Fruit fly (Drosophila melanogaster) whole organism, embryonic: ENCODE data around the gene CG13670.

Experiments
- Abd-B ChIP-seq: fragments of 200-800 bp; sonication (Bioruptor generic); optimal IDR thresholded peaks from 2 replicates; lab custom pipeline; 2018; ENCODE audit warnings: missing biosample characterization, mild to moderate bottlenecking, missing genetic modification characterization, moderate library complexity
- CG11085 ChIP-seq: fragments of 200-800 bp; sonication (Bioruptor generic); IDR thresholded peaks from 2 replicates; pipeline ENCODE4 v1.3.6; 2022; ENCODE audit warnings: missing biosample characterization, missing genetic modification characterization
- CG11247 ChIP-seq: fragments of 200-800 bp; sonication (Bioruptor generic); IDR thresholded peaks from 2 replicates; pipeline ENCODE4 v1.3.6; 2022; ENCODE audit warnings: missing biosample characterization, missing genetic modification characterization
- CG12236 ChIP-seq: fragments of 200-800 bp; sonication (Bioruptor generic); optimal IDR thresholded peaks from 2 replicates; lab custom pipeline; 2016; ENCODE audit warnings: missing biosample characterization, missing genetic modification characterization
- CG12299 ChIP-seq: fragments of 200-800 bp; sonication (Bioruptor generic); optimal IDR thresholded peaks from 2 replicates; lab custom pipeline; 2018; ENCODE audit warnings: missing biosample characterization, mild to moderate bottlenecking, missing genetic modification characterization
- CG12659 ChIP-seq: fragments of 200-800 bp; sonication (Bioruptor generic); optimal IDR thresholded peaks from 3 replicates; lab custom pipeline; 2017; ENCODE audit warnings: mild to moderate bottlenecking, missing biosample characterization, missing genetic modification reagents, missing genetic modification characterization
- CG12744 ChIP-seq: fragments of 200-800 bp; sonication (Bioruptor generic); optimal IDR thresholded peaks from 2 replicates; lab custom pipeline; 2016; ENCODE audit warnings: missing biosample characterization, missing genetic modification characterization
- CG13296 ChIP-seq: fragments of 200-800 bp; sonication (Bioruptor generic); optimal IDR thresholded peaks from 3 replicates; lab custom pipeline; 2018; ENCODE audit warnings: missing biosample characterization, mild to moderate bottlenecking, missing genetic modification characterization
- CG13775 ChIP-seq: fragments of 200-800 bp; sonication (Bioruptor generic); optimal IDR thresholded peaks from 3 replicates; lab custom pipeline; 2017; ENCODE audit warnings: missing biosample characterization, mild to moderate bottlenecking, missing genetic modification characterization
- CG14667 ChIP-seq: fragments of 200-800 bp; sonication (Bioruptor generic); IDR thresholded peaks from 2 replicates; pipeline ENCODE4 v1.3.6; 2022; ENCODE audit warnings: missing biosample characterization, missing genetic modification characterization
- CG1603 ChIP-seq: fragments of 200-800 bp; sonication (Bioruptor generic); optimal IDR thresholded peaks from 2 replicates; lab custom pipeline; 2019; ENCODE audit warnings: missing biosample characterization, mild to moderate bottlenecking, missing genetic modification characterization, moderate library complexity
- CG17186 ChIP-seq: fragments of 200-800 bp; sonication (Bioruptor generic); optimal IDR thresholded peaks from 3 replicates; lab custom pipeline; 2017; ENCODE audit warnings: missing biosample characterization, missing genetic modification reagents, missing genetic modification characterization
- CG17802 ChIP-seq: fragments of 200-800 bp; sonication (Bioruptor generic); optimal IDR thresholded peaks from 2 replicates; lab custom pipeline; 2018; ENCODE audit warnings: missing biosample characterization, mild to moderate bottlenecking, missing genetic modification characterization, moderate library complexity
- CG2202 ChIP-seq: fragments of 200-800 bp; sonication (Bioruptor generic); optimal IDR thresholded peaks from 2 replicates; lab custom pipeline; 2018; ENCODE audit warnings: missing biosample characterization, mild to moderate bottlenecking, missing genetic modification characterization
- CG2712 ChIP-seq: fragments of 200-800 bp; optimal IDR thresholded peaks from 3 replicates; lab custom pipeline; 2019; ENCODE audit warnings: missing biosample characterization, mild to moderate bottlenecking, missing genetic modification characterization, moderate library complexity
- CG30403 ChIP-seq: fragments of 200-800 bp; sonication (Bioruptor generic); optimal IDR thresholded peaks from 3 replicates; lab custom pipeline; 2016; ENCODE audit warnings: missing biosample characterization, missing genetic modification characterization
- CG32772 ChIP-seq: fragments of 200-800 bp; sonication (Bioruptor generic); IDR thresholded peaks from 2 replicates; pipeline ENCODE4 v1.3.6; 2022; ENCODE audit warnings: missing biosample characterization, missing genetic modification characterization
- CG4707 ChIP-seq: fragments of 200-800 bp; sonication (Bioruptor generic); optimal IDR thresholded peaks from 2 replicates; lab custom pipeline; 2018; ENCODE audit warnings: missing biosample characterization, mild to moderate bottlenecking, missing genetic modification characterization, moderate library complexity
- CG6272 ChIP-seq: fragments of 200-800 bp; sonication (Bioruptor generic); IDR thresholded peaks from 2 replicates; pipeline ENCODE4 v1.3.6; 2022; ENCODE audit warnings: missing biosample characterization, missing genetic modification characterization
- CG6813 ChIP-seq: fragments of 200-800 bp; sonication (Bioruptor generic); optimal IDR thresholded peaks from 2 replicates; lab custom pipeline; 2017; ENCODE audit warnings: missing biosample characterization, missing genetic modification characterization, mild to moderate bottlenecking, moderate library complexity, missing genetic modification reagents
- CG7372 ChIP-seq: fragments of 200-800 bp; sonication (Bioruptor generic); IDR thresholded peaks from 2 replicates; pipeline ENCODE4 v1.3.6; 2022; ENCODE audit warnings: missing biosample characterization, missing genetic modification characterization
- CG9876 ChIP-seq: fragments of 200-800 bp; sonication (Bioruptor generic); optimal IDR thresholded peaks from 2 replicates; lab custom pipeline; 2016; ENCODE audit warnings: missing biosample characterization, missing genetic modification characterization
- CkIIα-i1 ChIP-seq: fragments of 200-800 bp; sonication (Bioruptor generic); IDR thresholded peaks from 2 replicates; pipeline ENCODE4 v1.3.6; 2022; ENCODE audit warnings: missing biosample characterization, missing genetic modification characterization
- Deaf1 ChIP-seq: fragments of 200-800 bp; optimal IDR thresholded peaks from 3 replicates; lab custom pipeline; 2019; ENCODE audit warnings: missing biosample characterization, mild to moderate bottlenecking, missing genetic modification characterization, moderate library complexity
- Fer1 ChIP-seq: fragments of 200-800 bp; sonication (Bioruptor generic); optimal IDR thresholded peaks from 2 replicates; lab custom pipeline; 2017; ENCODE audit warnings: missing biosample characterization, mild to moderate bottlenecking, missing genetic modification characterization
- Fer2 ChIP-seq: fragments of 200-800 bp; sonication (Bioruptor generic); optimal IDR thresholded peaks from 2 replicates; lab custom pipeline; 2018; ENCODE audit warnings: missing biosample characterization, mild to moderate bottlenecking, missing genetic modification characterization, moderate library complexity
- HLHmδ ChIP-seq: fragments of 200-800 bp; sonication (Bioruptor generic); optimal IDR thresholded peaks from 2 replicates; lab custom pipeline; 2018; ENCODE audit warnings: missing biosample characterization, mild to moderate bottlenecking, missing genetic modification characterization, moderate library complexity
- Hand ChIP-seq: fragments of 200-800 bp; sonication (Bioruptor generic); optimal IDR thresholded peaks from 2 replicates; lab custom pipeline; 2017; ENCODE audit warnings: mild to moderate bottlenecking, missing biosample characterization, missing genetic modification reagents, missing genetic modification characterization
- Hmr ChIP-seq: fragments of 200-800 bp; sonication (Bioruptor generic); optimal IDR thresholded peaks from 3 replicates; lab custom pipeline; 2017; ENCODE audit warnings: mild to moderate bottlenecking, missing biosample characterization, missing genetic modification reagents, missing genetic modification characterization
- Lhr ChIP-seq: fragments of 200-800 bp; sonication (Bioruptor generic); optimal IDR thresholded peaks from 3 replicates; lab custom pipeline; 2017; ENCODE audit warnings: mild to moderate bottlenecking, missing biosample characterization, missing genetic modification reagents, missing genetic modification characterization
- PHDP ChIP-seq: fragments of 200-800 bp; sonication (Bioruptor generic); optimal IDR thresholded peaks from 3 replicates; lab custom pipeline; 2018; ENCODE audit warnings: missing biosample characterization, mild to moderate bottlenecking, missing genetic modification characterization, moderate library complexity
- Ravus ChIP-seq: fragments of 200-800 bp; sonication (Bioruptor generic); IDR thresholded peaks from 2 replicates; pipeline ENCODE4 v1.3.6; 2022; ENCODE audit warnings: missing biosample characterization, missing genetic modification characterization
- aop ChIP-seq: fragments of 200-800 bp; sonication (Bioruptor generic); IDR thresholded peaks from 2 replicates; pipeline ENCODE4 v1.3.6; 2022; ENCODE audit warnings: missing biosample characterization, missing genetic modification characterization
- bigmax ChIP-seq: fragments of 200-800 bp; sonication (Bioruptor generic); optimal IDR thresholded peaks from 2 replicates; lab custom pipeline; 2018; ENCODE audit warnings: missing biosample characterization, mild to moderate bottlenecking, missing genetic modification characterization
- br ChIP-seq: fragments of >200 bp; optimal IDR thresholded peaks from 2 replicates; lab custom pipeline; 2017
- bsh ChIP-seq, 2 experiments: fragments of 200-800 bp; sonication (Bioruptor generic); optimal IDR thresholded peaks; 2 replicates each; lab custom pipeline; 2017 to 2018; ENCODE audit warnings: mild to moderate bottlenecking in 2 of 2, missing biosample characterization in 2 of 2, missing genetic modification characterization in 2 of 2, moderate library complexity in 1 of 2
- caup ChIP-seq: fragments of 200-800 bp; sonication (Bioruptor generic); optimal IDR thresholded peaks from 3 replicates; lab custom pipeline; 2017; ENCODE audit warnings: missing biosample characterization, mild to moderate bottlenecking, missing genetic modification characterization, moderate library complexity; ENCODE audit not compliant: severe bottlenecking
- dimm ChIP-seq: fragments of 200-800 bp; sonication (Bioruptor generic); IDR thresholded peaks from 2 replicates; pipeline ENCODE4 v1.3.6; 2022; ENCODE audit warnings: missing biosample characterization, missing genetic modification characterization
- ewg ChIP-seq: fragments of 200-800 bp; sonication (Bioruptor generic); optimal IDR thresholded peaks from 3 replicates; lab custom pipeline; 2017; ENCODE audit warnings: mild to moderate bottlenecking, missing biosample characterization, missing genetic modification reagents, missing genetic modification characterization
- grn ChIP-seq: fragments of 200-800 bp; sonication (Bioruptor generic); optimal IDR thresholded peaks from 3 replicates; lab custom pipeline; 2017; ENCODE audit warnings: missing biosample characterization, missing genetic modification characterization
- ken ChIP-seq: fragments of 200-800 bp; sonication (Bioruptor generic); IDR thresholded peaks from 3 replicates; pipeline ENCODE4 v1.3.6; 2022; ENCODE audit warnings: missing biosample characterization, missing genetic modification characterization
- lola ChIP-seq, 3 experiments: fragments of >200 bp in 2 of 3; fragments of 200-800 bp in 1 of 3; sonication (Bioruptor generic) in 1 of 3; optimal IDR thresholded peaks; 2 replicates each; lab custom pipeline; 2017 to 2019; ENCODE audit warnings: missing biosample characterization in 3 of 3, missing genetic modification characterization in 3 of 3, mild to moderate bottlenecking in 1 of 3, moderate library complexity in 1 of 3
- nom ChIP-seq: fragments of 200-800 bp; sonication (Bioruptor generic); optimal IDR thresholded peaks from 2 replicates; lab custom pipeline; 2017; ENCODE audit warnings: missing biosample characterization, missing genetic modification characterization, mild to moderate bottlenecking, moderate library complexity, missing genetic modification reagents
- otp ChIP-seq: fragments of 200-800 bp; sonication (Bioruptor generic); IDR thresholded peaks from 3 replicates; pipeline ENCODE4, ENCODE4 v1.3.6; 2022; ENCODE audit warnings: missing biosample characterization, missing genetic modification characterization
- peb ChIP-seq: fragments of 200-800 bp; sonication (Bioruptor generic); IDR thresholded peaks from 2 replicates; pipeline ENCODE4 v1.3.6; 2022; ENCODE audit warnings: missing biosample characterization, missing genetic modification characterization
- pfk ChIP-seq: fragments of 200-800 bp; sonication (Bioruptor generic); optimal IDR thresholded peaks from 2 replicates; lab custom pipeline; 2018; ENCODE audit warnings: missing biosample characterization, mild to moderate bottlenecking, missing genetic modification characterization, moderate library complexity
- pita ChIP-seq: fragments of 200-800 bp; sonication (Bioruptor generic); optimal IDR thresholded peaks from 2 replicates; lab custom pipeline; 2017; ENCODE audit warnings: missing biosample characterization, mild to moderate bottlenecking, missing genetic modification characterization
- pnt ChIP-seq: fragments of 200-800 bp; sonication (Bioruptor generic); optimal IDR thresholded peaks from 3 replicates; lab custom pipeline; 2016; ENCODE audit warnings: missing biosample characterization, missing genetic modification characterization
- tna ChIP-seq: fragments of 200-800 bp; sonication (Bioruptor generic); IDR thresholded peaks from 2 replicates; pipeline ENCODE4 v1.3.6; 2022; ENCODE audit warnings: missing biosample characterization, missing genetic modification characterization; ENCODE audit not compliant: partially characterized antibody
- vvl ChIP-seq: fragments of 200-800 bp; sonication (Bioruptor generic); IDR thresholded peaks from 2 replicates; pipeline ENCODE4 v1.3.6; 2022; ENCODE audit warnings: missing biosample characterization, missing genetic modification characterization
- zfh1 ChIP-seq: fragments of 200-800 bp; sonication (Bioruptor generic); IDR thresholded peaks from 3 replicates; pipeline ENCODE4 v1.3.6; 2022; ENCODE audit warnings: missing biosample characterization, missing genetic modification characterization

CG13670 gene

dm6 chr3L:8347346-8347745 lies 26.8 kb downstream of the CG13670 start (continued):
- TF ChIP-seq aop (GFP tag; lab: Robert Waterston, UW), result no peak
- peak; percentile 70 for TF ChIP-seq CG6813 (GFP tag; lab: Kevin White, UChicago)
- no peak for TF ChIP-seq pita
- no peak for TF ChIP-seq CG12236 (GFP tag; lab: Kevin White, UChicago)
- TF ChIP-seq CG2712 (tag; lab: Kevin White, UChicago), result no peak
- no peak for TF ChIP-seq Abd-B
- no peak for TF ChIP-seq CG4707
- TF ChIP-seq CG13296, result no peak
- TF ChIP-seq Deaf1, result no peak
- TF ChIP-seq CG12659 (GFP tag; lab: Kevin White, UChicago), result peak; percentile 2
- TF ChIP-seq Hmr (GFP tag; lab: Kevin White, UChicago), result no peak
- no peak for TF ChIP-seq CG1603 (tag; lab: Kevin White, UChicago)
- TF ChIP-seq HLHmδ (GFP tag; lab: Kevin White, UChicago), result peak; percentile 47
- TF ChIP-seq CG11247 (GFP tag; lab: Robert Waterston, UW), result peak; percentile 47; the same call in 1 of the 2 replicates
- TF ChIP-seq otp (GFP tag; lab: Robert Waterston, UW), result peak; percentile 40; the same call in 1 of the 3 replicates
- no peak for TF ChIP-seq Fer1 (GFP tag; lab: Kevin White, UChicago)
- no peak for TF ChIP-seq CG30403 (GFP tag; lab: Kevin White, UChicago)
- no peak for TF ChIP-seq PHDP (tag; lab: Kevin White, UChicago)
- no peak for TF ChIP-seq bigmax (GFP tag; lab: Kevin White, UChicago)
- no peak for TF ChIP-seq Ravus (GFP tag; lab: Robert Waterston, UW)
- TF ChIP-seq caup (GFP tag; lab: Kevin White, UChicago), result peak; percentile 58
- peak; percentile 22 for TF ChIP-seq pfk
- peak in 1 of 2 experiments; percentile 22 for TF ChIP-seq bsh (GFP tag; optimal IDR thresholded peaks at IDR 0.05; lab: Kevin White, UChicago)
- no peak for TF ChIP-seq CG14667 (GFP tag; lab: Robert Waterston, UW)
- TF ChIP-seq CG12744 (GFP tag; lab: Kevin White, UChicago), result no peak
- no peak for TF ChIP-seq CG13775 (GFP tag; lab: Kevin White, UChicago)
- no peak for TF ChIP-seq CkIIα-i1
- no peak for TF ChIP-seq tna (GFP tag; lab: Robert Waterston, UW)
- TF ChIP-seq CG17802, result no peak
- TF ChIP-seq CG2202 (tag; lab: Kevin White, UChicago), result no peak
- TF ChIP-seq CG17186 (GFP tag; lab: Kevin White, UChicago), result no peak
- TF ChIP-seq CG7372 (GFP tag; lab: Robert Waterston, UW), result no peak
- no peak for TF ChIP-seq zfh1 (GFP tag; lab: Robert Waterston, UW)
- TF ChIP-seq grn (GFP tag; lab: Kevin White, UChicago), result no peak
- TF ChIP-seq CG32772 (GFP tag; lab: Robert Waterston, UW), result no peak
- TF ChIP-seq peb (GFP tag; lab: Robert Waterston, UW), result no peak
- TF ChIP-seq lola (GFP tag; optimal IDR thresholded peaks at IDR 0.05; lab: Kevin White, UChicago), result no peak
- no peak for TF ChIP-seq br (lab: Kevin White, UChicago)
- no peak for TF ChIP-seq Fer2 (tag; lab: Kevin White, UChicago)
- TF ChIP-seq Lhr (GFP tag; lab: Kevin White, UChicago), result no peak
- no peak for TF ChIP-seq CG9876 (GFP tag; lab: Kevin White, UChicago)
- TF ChIP-seq Hand (GFP tag; lab: Kevin White, UChicago), result no peak
- TF ChIP-seq ewg, result no peak
- no peak for TF ChIP-seq dimm (GFP tag; lab: Robert Waterston, UW)
- peak; percentile 63 for TF ChIP-seq vvl (GFP tag; lab: Robert Waterston, UW)
- no peak for TF ChIP-seq CG6272 (GFP tag; lab: Robert Waterston, UW)
- TF ChIP-seq CG12299 (tag; lab: Kevin White, UChicago), result peak; percentile 7
- TF ChIP-seq ken (GFP tag; lab: Robert Waterston, UW), result no peak
- TF ChIP-seq nom (GFP tag; lab: Kevin White, UChicago), result no peak
- no peak for TF ChIP-seq CG11085 (GFP tag; lab: Robert Waterston, UW)
- TF ChIP-seq pnt, result no peak
